Fruit fly (Drosophila melanogaster) whole organism, prepupa: Measurements from ENCODE around the gene CG7408.

Experiments used
- CG10631 ChIP-seq: fragments of 200-800 bp; sonication (Bioruptor generic); optimal IDR thresholded peaks from 2 replicates; lab custom pipeline; 2016; ENCODE audit warnings: missing biosample characterization, missing genetic modification characterization
- CG10669 ChIP-seq: fragments of 200-800 bp; sonication (Bioruptor generic); optimal IDR thresholded peaks from 3 replicates; lab custom pipeline; 2018; ENCODE audit warnings: missing biosample characterization, mild to moderate bottlenecking, missing genetic modification characterization, moderate library complexity
- CG11762 ChIP-seq: fragments of 200-800 bp; sonication (Bioruptor generic); optimal IDR thresholded peaks from 3 replicates; lab custom pipeline; 2016; ENCODE audit warnings: missing biosample characterization, missing genetic modification characterization; ENCODE audit not compliant: insufficient read depth
- CG15336 ChIP-seq: fragments of 200-800 bp; sonication (Bioruptor generic); IDR thresholded peaks from 2 replicates; pipeline ENCODE4 v1.3.6; 2022; ENCODE audit warnings: missing biosample characterization, missing genetic modification characterization
- CG3032 ChIP-seq: fragments of 200-800 bp; optimal IDR thresholded peaks from 2 replicates; lab custom pipeline; 2019; ENCODE audit warnings: missing biosample characterization, mild to moderate bottlenecking, missing genetic modification characterization, moderate library complexity
- CG31627 ChIP-seq: fragments of 200-800 bp; sonication (Bioruptor generic); optimal IDR thresholded peaks from 3 replicates; lab custom pipeline; 2016; ENCODE audit warnings: missing biosample characterization, missing genetic modification characterization
- CG34406 ChIP-seq: fragments of 200-800 bp; sonication (Bioruptor generic); optimal IDR thresholded peaks from 3 replicates; lab custom pipeline; 2016; ENCODE audit warnings: missing biosample characterization, missing genetic modification characterization
- CG3919 ChIP-seq: fragments of 200-800 bp; sonication (Bioruptor generic); optimal IDR thresholded peaks from 3 replicates; lab custom pipeline; 2016; ENCODE audit warnings: missing biosample characterization, missing genetic modification characterization
- CG4318 ChIP-seq: fragments of 200-800 bp; sonication (Bioruptor generic); optimal IDR thresholded peaks from 3 replicates; lab custom pipeline; 2017; ENCODE audit warnings: missing biosample characterization, mild to moderate bottlenecking, missing genetic modification characterization
- CG6163 ChIP-seq: fragments of 200-800 bp; sonication (Bioruptor generic); IDR thresholded peaks from 3 replicates; pipeline ENCODE4 v1.3.6; 2022; ENCODE audit warnings: missing biosample characterization, missing genetic modification characterization
- CG6276 ChIP-seq: fragments of 200-800 bp; sonication (Bioruptor generic); optimal IDR thresholded peaks from 2 replicates; lab custom pipeline; 2017; ENCODE audit warnings: missing biosample characterization, mild to moderate bottlenecking, missing genetic modification characterization
- CG6792 ChIP-seq: fragments of 200-800 bp; sonication (Bioruptor generic); optimal IDR thresholded peaks from 3 replicates; lab custom pipeline; 2016; ENCODE audit warnings: missing biosample characterization, missing genetic modification characterization
- CG9139 ChIP-seq: fragments of 200-800 bp; sonication (Bioruptor generic); optimal IDR thresholded peaks from 3 replicates; lab custom pipeline; 2017; ENCODE audit warnings: missing biosample characterization, mild to moderate bottlenecking, missing genetic modification characterization
- Eip75B ChIP-seq: fragments of 200-800 bp; sonication (Bioruptor generic); optimal IDR thresholded peaks from 3 replicates; lab custom pipeline; 2016; ENCODE audit warnings: missing biosample characterization, missing genetic modification characterization
- Eip78C ChIP-seq: fragments of 200-800 bp; sonication (Bioruptor generic); peaks from one replicate; lab custom pipeline; 2016; ENCODE audit warnings: missing biosample characterization, missing genetic modification characterization
- Eip93F ChIP-seq: fragments of 200-800 bp; sonication (Bioruptor generic); optimal IDR thresholded peaks from 2 replicates; lab custom pipeline; 2016; ENCODE audit warnings: missing biosample characterization, mild to moderate bottlenecking, missing genetic modification characterization
- Gug ChIP-seq: fragments of 200-800 bp; sonication (Bioruptor generic); IDR thresholded peaks from 2 replicates; pipeline ENCODE4 v1.3.6; 2022; ENCODE audit warnings: missing biosample characterization, missing genetic modification characterization
- Hr38 ChIP-seq: sonication (Bioruptor generic); optimal IDR thresholded peaks from 2 replicates; lab custom pipeline; 2016; ENCODE audit warnings: missing biosample characterization, missing genetic modification characterization
- Lpt ChIP-seq: fragments of 200-800 bp; sonication (Bioruptor generic); optimal IDR thresholded peaks from 3 replicates; lab custom pipeline; 2016; ENCODE audit warnings: missing biosample characterization, missing genetic modification characterization
- Smox ChIP-seq: fragments of 200-800 bp; sonication (Bioruptor generic); optimal IDR thresholded peaks from 3 replicates; lab custom pipeline; 2016; ENCODE audit warnings: missing biosample characterization, missing genetic modification characterization
- Sox102F ChIP-seq: fragments of 200-800 bp; sonication (Bioruptor generic); optimal IDR thresholded peaks from 2 replicates; lab custom pipeline; 2016; ENCODE audit warnings: missing biosample characterization, mild to moderate bottlenecking, missing genetic modification characterization
- achi ChIP-seq: fragments of 200-800 bp; sonication (Bioruptor generic); optimal IDR thresholded peaks from 3 replicates; lab custom pipeline; 2016; ENCODE audit warnings: missing biosample characterization, missing genetic modification characterization
- acj6 ChIP-seq: fragments of 200-800 bp; sonication (Bioruptor generic); optimal IDR thresholded peaks from 3 replicates; lab custom pipeline; 2016; ENCODE audit warnings: missing biosample characterization, missing genetic modification characterization
- dac ChIP-seq: fragments of 200-800 bp; sonication (Bioruptor generic); optimal IDR thresholded peaks from 2 replicates; lab custom pipeline; 2017; ENCODE audit warnings: missing biosample characterization, mild to moderate bottlenecking, missing genetic modification characterization
- dsx ChIP-seq: fragments of 200-800 bp; optimal IDR thresholded peaks from 3 replicates; lab custom pipeline; 2019; ENCODE audit warnings: missing biosample characterization, mild to moderate bottlenecking, missing genetic modification characterization, moderate library complexity; ENCODE audit not compliant: poor library complexity, severe bottlenecking
- eg ChIP-seq: fragments of 200-800 bp; sonication (Bioruptor generic); IDR thresholded peaks from 3 replicates; pipeline ENCODE4 v1.3.6; 2022; ENCODE audit warnings: missing biosample characterization, missing genetic modification characterization
- esn ChIP-seq: fragments of 200-800 bp; sonication (Bioruptor generic); optimal IDR thresholded peaks from 2 replicates; lab custom pipeline; 2016; ENCODE audit warnings: missing biosample characterization, mild to moderate bottlenecking, missing genetic modification characterization, moderate library complexity
- fd85E ChIP-seq: fragments of 200-800 bp; sonication (Bioruptor generic); optimal IDR thresholded peaks from 3 replicates; lab custom pipeline; 2016; ENCODE audit warnings: missing biosample characterization, missing genetic modification characterization
- fkh ChIP-seq: fragments of 200-800 bp; sonication (Bioruptor generic); optimal IDR thresholded peaks from 3 replicates; lab custom pipeline; 2017; ENCODE audit warnings: missing biosample characterization, mild to moderate bottlenecking, missing genetic modification characterization, moderate library complexity
- lz ChIP-seq: fragments of 200-800 bp; sonication (Bioruptor generic); optimal IDR thresholded peaks from 3 replicates; lab custom pipeline; 2016; ENCODE audit warnings: missing biosample characterization, missing genetic modification characterization
- net ChIP-seq: fragments of 200-800 bp; sonication (Bioruptor generic); optimal IDR thresholded peaks from 3 replicates; lab custom pipeline; 2016; ENCODE audit warnings: missing biosample characterization, missing genetic modification characterization
- salr ChIP-seq, 2 experiments: fragments of 200-800 bp; sonication (Bioruptor generic); optimal IDR thresholded peaks; 3 replicates each; lab custom pipeline; 2016 to 2018; ENCODE audit warnings: missing biosample characterization in 2 of 2, missing genetic modification characterization in 2 of 2, mild to moderate bottlenecking in 1 of 2
- spab ChIP-seq: fragments of 200-800 bp; sonication (Bioruptor generic); optimal IDR thresholded peaks from 2 replicates; lab custom pipeline; 2017; ENCODE audit warnings: missing biosample characterization, mild to moderate bottlenecking, missing genetic modification characterization, missing genetic modification reagents
- ss ChIP-seq, 2 experiments: fragments of 200-800 bp; sonication (Bioruptor generic); optimal IDR thresholded peaks; 2 replicates in 1 of 2; 3 replicates in 1 of 2; lab custom pipeline; 2017 to 2018; ENCODE audit warnings: mild to moderate bottlenecking in 2 of 2, missing biosample characterization in 2 of 2, missing genetic modification characterization in 2 of 2, moderate library complexity in 1 of 2
- vri ChIP-seq: fragments of 200-800 bp; sonication (Bioruptor generic); optimal IDR thresholded peaks from 3 replicates; lab custom pipeline; 2016; ENCODE audit warnings: missing biosample characterization, mild to moderate bottlenecking, missing genetic modification characterization

Gene CG7408

DNA sequence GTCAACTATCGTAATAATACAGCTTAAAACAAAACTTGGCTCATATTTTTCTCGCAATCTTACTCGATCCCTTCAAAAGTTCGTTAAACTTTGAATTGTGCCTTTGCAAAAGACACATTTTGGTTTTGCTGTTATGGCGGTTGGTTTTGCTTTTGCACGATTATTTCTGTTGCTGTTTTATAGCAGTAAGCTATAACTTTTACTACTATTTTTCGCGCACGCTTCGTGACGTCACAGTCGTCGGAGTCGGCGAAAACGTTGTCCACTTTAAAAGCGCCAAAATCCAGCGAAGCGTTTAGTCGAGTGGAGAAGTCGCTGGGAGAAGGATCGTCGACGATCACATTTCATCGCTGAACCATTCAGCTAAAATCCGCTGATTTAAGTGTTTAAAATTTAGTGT is 8.5 kb downstream of the CG7408 start, which contains the start of gene CG7402:
CG7402 (plus strand) TSS at position 313 of the 400 bp plus-strand sequence.
- TF ChIP-seq Gug (no peak), CG10631 (GFP tag; lab: Kevin White, UChicago) (no peak), dac (GFP tag; lab: Kevin White, UChicago) (no peak), CG6276 (GFP tag; lab: Kevin White, UChicago) (no peak), CG6792 (GFP tag; lab: Kevin White, UChicago) (no peak), Eip75B (GFP tag; lab: Kevin White, UChicago) (no peak), fd85E (no peak), CG9139 (GFP tag; lab: Kevin White, UChicago) (no peak), salr (GFP tag; optimal IDR thresholded peaks at IDR 0.05; lab: Kevin White, UChicago) (no peak), achi (GFP tag; lab: Kevin White, UChicago) (no peak), CG3032 (no peak)

DNA sequence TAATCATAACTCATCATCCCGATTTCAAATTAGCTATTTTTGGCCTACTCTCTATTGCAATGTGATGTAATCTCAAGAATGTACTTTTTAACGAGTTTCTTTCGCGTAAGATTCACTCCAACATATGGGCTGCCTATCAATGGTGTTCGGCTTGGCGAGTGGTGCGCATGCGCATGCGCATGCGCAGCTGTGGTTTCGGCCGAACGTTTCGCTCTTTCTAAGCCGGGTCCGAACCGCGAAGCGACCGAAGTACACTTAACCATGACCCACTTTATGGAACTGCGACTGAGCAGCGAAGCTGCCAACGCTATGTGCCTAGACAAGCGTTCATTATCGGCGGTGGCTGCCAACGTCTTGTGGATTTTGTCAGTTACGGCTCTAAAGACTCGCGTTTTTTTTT is 14.8 kb downstream of the CG7408 start:
- TF ChIP-seq CG10669 (GFP tag; lab: Kevin White, UChicago), result no peak

DNA sequence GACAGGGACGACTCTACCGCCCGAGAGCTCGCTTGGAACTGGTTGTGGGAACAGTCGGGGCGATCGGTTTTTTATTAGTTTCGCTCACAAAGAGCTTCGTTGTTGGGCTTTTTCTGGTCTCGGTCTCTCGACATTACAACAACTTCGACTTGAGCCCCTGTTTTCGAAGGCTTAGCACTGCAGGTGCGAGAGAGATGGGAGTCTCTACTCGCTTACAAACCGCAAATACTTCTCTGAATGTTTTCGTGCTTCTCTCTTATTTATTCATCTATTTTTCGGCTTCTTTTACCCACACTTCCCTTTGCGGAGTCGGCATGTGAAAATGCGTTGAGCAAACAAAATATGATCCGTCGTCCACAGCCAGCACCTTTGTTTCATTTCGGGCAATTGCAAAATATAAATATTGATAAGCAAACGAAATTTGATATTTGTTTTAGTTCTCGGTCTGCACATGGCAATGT is 16.9 kb downstream of the CG7408 start, which contains the start of gene Tsp74F:
Tsp74F (minus strand) TSS at position 48 of the 461 bp plus-strand sequence.
- TF ChIP-seq Sox102F (GFP tag; lab: Kevin White, UChicago) (no peak), Lpt (GFP tag; lab: Kevin White, UChicago) (peak; percentile 19), CG6163 (0 out of 3 replicates have a peak, but pooled peaks have one; percentile 38), lz (GFP tag; lab: Kevin White, UChicago) (no peak), Eip93F (GFP tag; lab: Kevin White, UChicago) (no peak), fkh (GFP tag; lab: Kevin White, UChicago) (peak; percentile 88), Hr38 (no peak), CG34406 (GFP tag; lab: Kevin White, UChicago) (no peak), CG4318 (no peak), CG15336 (GFP tag; lab: Robert Waterston, UW) (peak; percentile 19; the same call in 1 of the 2 replicates), net (GFP tag; lab: Kevin White, UChicago) (no peak), ss (GFP tag; optimal IDR thresholded peaks at IDR 0.05; lab: Kevin White, UChicago) (peak in 1 of 2 experiments; percentile 25), Eip78C (GFP tag; lab: Kevin White, UChicago) (peak; percentile 45), spab (no peak), Gug (no peak), CG9139 (GFP tag; lab: Kevin White, UChicago) (peak; percentile 37), acj6 (no peak), CG6276 (GFP tag; lab: Kevin White, UChicago) (peak; percentile 10), CG11762 (no peak), CG3919 (GFP tag; lab: Kevin White, UChicago) (no peak), eg (no peak; the same call in 2 of the 3 replicates), dsx (peak; percentile 40)

- peak; percentile 57 for TF ChIP-seq dsx
- TF ChIP-seq Smox (GFP tag; lab: Kevin White, UChicago), result no peak
Observed at dm6 chr3L:17898606-17899005, 19.7 kb downstream of the CG7408 start.

DNA sequence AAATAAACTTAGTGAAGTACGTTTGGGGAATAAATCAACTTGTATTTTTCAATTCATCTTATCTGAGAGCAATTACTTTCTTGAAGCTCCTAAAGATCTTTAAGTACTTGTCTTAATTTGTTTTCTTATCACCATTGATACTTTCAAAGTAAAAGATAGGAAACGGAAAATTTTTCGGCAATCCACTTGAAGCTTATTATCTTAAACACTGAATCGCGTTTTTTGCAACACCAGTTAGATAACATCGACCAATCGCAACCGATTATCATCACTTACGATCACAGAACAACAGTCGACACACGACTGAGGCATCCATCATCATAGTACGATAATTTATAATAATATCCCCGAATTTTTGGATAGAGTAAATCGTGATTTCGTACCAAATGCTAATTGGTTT is 23.3 kb downstream of the CG7408 start:
- TF ChIP-seq vri (peak; percentile 41), esn (GFP tag; lab: Kevin White, UChicago) (no peak), CG31627 (GFP tag; lab: Kevin White, UChicago) (no peak)
- TF ChIP-seq, all 60 proteins: peak for 1
